Fruit fly (Drosophila melanogaster) whole organism, embryonic: ENCODE measurements around the gene PH4alphaNE2.
A peak's percentile ranks its signal among the peaks of the same experiment; 100 is the strongest.

Source experiments
- Atf6 ChIP-seq: fragments of 200-800 bp; sonication (Bioruptor generic); IDR thresholded peaks from 2 replicates; pipeline ENCODE4 v1.3.6; 2022; ENCODE audit warnings: missing biosample characterization, missing genetic modification characterization
- B-H1 ChIP-seq: fragments of 200-800 bp; sonication (Bioruptor generic); IDR thresholded peaks from 3 replicates; pipeline ENCODE4 v1.3.6; 2022; ENCODE audit warnings: missing biosample characterization, missing genetic modification characterization
- CG9727 ChIP-seq: fragments of 200-800 bp; sonication (Bioruptor generic); optimal IDR thresholded peaks from 3 replicates; lab custom pipeline; 2017; ENCODE audit warnings: missing biosample characterization, mild to moderate bottlenecking, missing genetic modification characterization
- CG9817 ChIP-seq: fragments of 200-800 bp; sonication (Bioruptor generic); optimal IDR thresholded peaks from 2 replicates; lab custom pipeline; 2018; ENCODE audit warnings: missing biosample characterization, mild to moderate bottlenecking, missing genetic modification characterization, moderate library complexity
- HmgZ ChIP-seq: fragments of 200-800 bp; sonication (Bioruptor generic); optimal IDR thresholded peaks from 2 replicates; lab custom pipeline; 2018; ENCODE audit warnings: missing biosample characterization, mild to moderate bottlenecking, missing genetic modification characterization
- Lim3 ChIP-seq: fragments of 200-800 bp; sonication (Bioruptor generic); IDR thresholded peaks from 2 replicates; pipeline ENCODE4 v1.3.6; 2022; ENCODE audit warnings: missing biosample characterization, missing genetic modification characterization
- MESR4 ChIP-seq: fragments of 200-800 bp; sonication (Bioruptor generic); optimal IDR thresholded peaks from 2 replicates; lab custom pipeline; 2018; ENCODE audit warnings: missing biosample characterization, mild to moderate bottlenecking, missing genetic modification characterization, moderate library complexity
- Mad ChIP-seq: fragments of 200-800 bp; sonication (Bioruptor generic); optimal IDR thresholded peaks from 2 replicates; lab custom pipeline; 2016; ENCODE audit warnings: missing biosample characterization, missing genetic modification characterization
- Med ChIP-seq: fragments of 200-800 bp; sonication (Bioruptor generic); peaks from one replicate; lab custom pipeline; 2016; ENCODE audit warnings: missing biosample characterization, missing genetic modification characterization, mild to moderate bottlenecking, inconsistent platforms, moderate library complexity
- Ptx1 ChIP-seq: fragments of 200-800 bp; sonication (Bioruptor generic); IDR thresholded peaks from 2 replicates; pipeline ENCODE4 v1.3.6; 2022; ENCODE audit warnings: missing biosample characterization, missing genetic modification characterization
- bab2 ChIP-seq: fragments of 200-800 bp; sonication (Bioruptor generic); optimal IDR thresholded peaks from 2 replicates; lab custom pipeline; 2016; ENCODE audit warnings: missing biosample characterization, missing genetic modification characterization

- TF ChIP-seq HmgZ (tag; lab: Kevin White, UChicago) (no peak), Lim3 (no peak), Atf6 (no peak), bab2 (GFP tag; lab: Kevin White, UChicago) (no peak), CG9727 (no peak), MESR4 (GFP tag; lab: Kevin White, UChicago) (no peak), Mad (GFP tag; lab: Kevin White, UChicago) (no peak), CG9817 (tag; lab: Kevin White, UChicago) (no peak), Med (peak; percentile 52), B-H1 (GFP tag; lab: Robert Waterston, UW) (no peak), Ptx1 (no peak)
These were observed 16.8 kb upstream of the PH4alphaNE2 start for dm6 chr3R:30528692-30529305.
